Worm (Caenorhabditis elegans) whole organism, L1 larva: ENCODE results near the gene C36C5.15.

ENCODE experiments used
- C04F5.9 ChIP-seq: sonication (generic microtip); optimal IDR thresholded peaks from 2 replicates; lab custom pipeline; 2016; ENCODE audit warnings: missing genetic modification characterization, missing compliant biosample characterization
- C16A3.4 ChIP-seq: fragments of 150-350 bp; optimal IDR thresholded peaks from 2 replicates; lab custom pipeline; 2014; ENCODE audit warnings: missing biosample characterization, missing genetic modification characterization
- F16B12.6 ChIP-seq: fragments of 150-350 bp; optimal IDR thresholded peaks from 2 replicates; lab custom pipeline; 2014; ENCODE audit warnings: missing biosample characterization, missing genetic modification characterization
- ama-1 ChIP-seq: fragments of 150-350 bp; optimal IDR thresholded peaks from 2 replicates; lab custom pipeline; 2014
- blmp-1 ChIP-seq: fragments of 150-350 bp; optimal IDR thresholded peaks from 2 replicates; lab custom pipeline; 2014; ENCODE audit warnings: missing biosample characterization, missing genetic modification characterization
- ceh-63 ChIP-seq: fragments of 200-800 bp; sonication (Bioruptor generic); optimal IDR thresholded peaks from 2 replicates; lab custom pipeline; 2018; ENCODE audit warnings: mild to moderate bottlenecking, missing genetic modification characterization, missing compliant biosample characterization
- ceh-82 ChIP-seq, 3 experiments: fragments of 150-350 bp in 1 of 3; sonication (generic microtip) in 2 of 3; optimal IDR thresholded peaks; 2 replicates each; lab custom pipeline; 2014 to 2017; ENCODE audit warnings: missing biosample characterization in 3 of 3, missing genetic modification characterization in 3 of 3
- ceh-88 ChIP-seq: fragments of 200-800 bp; sonication (Bioruptor generic); IDR thresholded peaks from 2 replicates; pipeline ENCODE4 v1.3.6; 2022; ENCODE audit warnings: missing genetic modification characterization, missing compliant biosample characterization
- ceh-90 ChIP-seq: sonication (generic microtip); optimal IDR thresholded peaks from 2 replicates; lab custom pipeline; 2016; ENCODE audit warnings: missing genetic modification characterization, missing compliant biosample characterization
- ces-1 ChIP-seq: fragments of 150-350 bp; optimal IDR thresholded peaks from 2 replicates; lab custom pipeline; 2014; ENCODE audit warnings: missing biosample characterization, missing genetic modification reagents, missing genetic modification characterization
- dpl-1 ChIP-seq, 3 experiments: fragments of 150-350 bp in 2 of 3; sonication (generic microtip) in 1 of 3; optimal IDR thresholded peaks; 2 replicates each; lab custom pipeline; 2014 to 2017; ENCODE audit warnings: missing biosample characterization in 3 of 3, missing genetic modification characterization in 3 of 3, missing genetic modification reagents in 3 of 3
- efl-1 ChIP-seq, 4 experiments: fragments of 150-350 bp; optimal IDR thresholded peaks in 3 of 4; peaks in 1 of 4; 1 replicate in 1 of 4; 2 replicates in 3 of 4; lab custom pipeline; 2014; ENCODE audit warnings: missing biosample characterization in 2 of 4, missing genetic modification characterization in 2 of 4, missing genetic modification reagents in 2 of 4
- ets-5 ChIP-seq: fragments of 200-800 bp; sonication (Bioruptor generic); IDR thresholded peaks from 2 replicates; pipeline ENCODE4 v1.3.6; 2022; ENCODE audit warnings: missing genetic modification characterization, missing compliant biosample characterization
- fkh-10 ChIP-seq: sonication (generic microtip); optimal IDR thresholded peaks from 2 replicates; lab custom pipeline; 2017; ENCODE audit warnings: missing biosample characterization, missing genetic modification reagents, missing genetic modification characterization
- fos-1 ChIP-seq: fragments of 150-350 bp; optimal IDR thresholded peaks from 2 replicates; lab custom pipeline; 2014; ENCODE audit warnings: missing biosample characterization, missing genetic modification characterization
- hlh-17 ChIP-seq: fragments of 200-800 bp; sonication (Bioruptor generic); optimal IDR thresholded peaks from 2 replicates; lab custom pipeline; 2018; ENCODE audit warnings: missing genetic modification characterization, mild to moderate bottlenecking, missing compliant biosample characterization, moderate library complexity, borderline replicate concordance
- hlh-4 ChIP-seq: sonication (generic microtip); optimal IDR thresholded peaks from 2 replicates; lab custom pipeline; 2016; ENCODE audit warnings: mild to moderate bottlenecking, missing genetic modification characterization, missing compliant biosample characterization
- hpl-2 ChIP-seq: fragments of 150-350 bp; optimal IDR thresholded peaks from 2 replicates; lab custom pipeline; 2014; ENCODE audit warnings: missing biosample characterization, missing genetic modification reagents, missing genetic modification characterization
- irx-1 ChIP-seq: sonication (generic microtip); optimal IDR thresholded peaks from 2 replicates; lab custom pipeline; 2016; ENCODE audit warnings: missing genetic modification characterization, missing compliant biosample characterization
- jun-1 ChIP-seq: fragments of 150-350 bp; optimal IDR thresholded peaks from 2 replicates; lab custom pipeline; 2014; ENCODE audit warnings: missing biosample characterization, missing genetic modification reagents, missing genetic modification characterization
- lir-3 ChIP-seq: sonication (generic microtip); optimal IDR thresholded peaks from 2 replicates; lab custom pipeline; 2016; ENCODE audit warnings: mild to moderate bottlenecking, missing genetic modification characterization, moderate library complexity, missing compliant biosample characterization; ENCODE audit not compliant: poor library complexity
- mdl-1 ChIP-seq, 2 experiments: fragments of 150-350 bp; optimal IDR thresholded peaks; 2 replicates each; lab custom pipeline; 2014 to 2017; ENCODE audit warnings: missing biosample characterization in 2 of 2, missing genetic modification characterization in 2 of 2, inconsistent platforms in 1 of 2
- mef-2 ChIP-seq: fragments of 150-350 bp; optimal IDR thresholded peaks from 2 replicates; lab custom pipeline; 2014; ENCODE audit warnings: missing biosample characterization, missing genetic modification characterization
- nhr-11 ChIP-seq: fragments of 150-350 bp; optimal IDR thresholded peaks from 2 replicates; lab custom pipeline; 2014; ENCODE audit warnings: missing biosample characterization, missing genetic modification characterization
- nhr-12 ChIP-seq: sonication (generic microtip); optimal IDR thresholded peaks from 2 replicates; lab custom pipeline; 2017; ENCODE audit warnings: missing biosample characterization, missing genetic modification characterization
- nhr-28 ChIP-seq: fragments of 150-350 bp; optimal IDR thresholded peaks from 2 replicates; lab custom pipeline; 2014; ENCODE audit warnings: missing biosample characterization, missing genetic modification characterization
- nhr-47 ChIP-seq: sonication (generic microtip); optimal IDR thresholded peaks from 2 replicates; lab custom pipeline; 2016; ENCODE audit warnings: mild to moderate bottlenecking, missing genetic modification characterization, moderate library complexity, missing compliant biosample characterization
- nhr-76 ChIP-seq: sonication (generic microtip); optimal IDR thresholded peaks from 2 replicates; lab custom pipeline; 2017; ENCODE audit warnings: missing biosample characterization, missing genetic modification characterization
- nhr-90 ChIP-seq: sonication (generic microtip); optimal IDR thresholded peaks from 2 replicates; lab custom pipeline; 2016; ENCODE audit warnings: mild to moderate bottlenecking, missing genetic modification characterization, missing compliant biosample characterization; ENCODE audit not compliant: poor library complexity
- pax-3 ChIP-seq: fragments of 200-800 bp; sonication (Bioruptor generic); optimal IDR thresholded peaks from 2 replicates; lab custom pipeline; 2018; ENCODE audit warnings: mild to moderate bottlenecking, missing genetic modification characterization, moderate library complexity, missing compliant biosample characterization
- rnt-1 ChIP-seq: sonication (generic microtip); optimal IDR thresholded peaks from 2 replicates; lab custom pipeline; 2016; ENCODE audit warnings: mild to moderate bottlenecking, missing genetic modification characterization, moderate library complexity, missing compliant biosample characterization
- snu-23 ChIP-seq: sonication (generic microtip); optimal IDR thresholded peaks from 2 replicates; lab custom pipeline; 2016; ENCODE audit warnings: missing genetic modification characterization, missing compliant biosample characterization
- swsn-7 ChIP-seq: sonication (generic microtip); optimal IDR thresholded peaks from 2 replicates; lab custom pipeline; 2016; ENCODE audit warnings: missing genetic modification characterization, missing compliant biosample characterization
- unc-130 ChIP-seq: fragments of 150-350 bp; optimal IDR thresholded peaks from 2 replicates; lab custom pipeline; 2017; ENCODE audit warnings: missing biosample characterization, missing genetic modification characterization, inconsistent platforms
- unc-30 ChIP-seq: sonication (generic microtip); optimal IDR thresholded peaks from 2 replicates; lab custom pipeline; 2017; ENCODE audit warnings: missing biosample characterization, missing genetic modification characterization
- unc-86 ChIP-seq: sonication (generic microtip); optimal IDR thresholded peaks from 2 replicates; lab custom pipeline; 2016; ENCODE audit warnings: missing genetic modification characterization, missing compliant biosample characterization
- unc-98 ChIP-seq: fragments of 200-800 bp; sonication (Bioruptor generic); IDR thresholded peaks from 2 replicates; pipeline ENCODE4 v1.3.6; 2022; ENCODE audit warnings: missing genetic modification characterization, missing compliant biosample characterization
- xbp-1 ChIP-seq: sonication (generic microtip); optimal IDR thresholded peaks from 2 replicates; lab custom pipeline; 2016; ENCODE audit warnings: missing genetic modification characterization, missing compliant biosample characterization

The C36C5.15 gene

DNA sequence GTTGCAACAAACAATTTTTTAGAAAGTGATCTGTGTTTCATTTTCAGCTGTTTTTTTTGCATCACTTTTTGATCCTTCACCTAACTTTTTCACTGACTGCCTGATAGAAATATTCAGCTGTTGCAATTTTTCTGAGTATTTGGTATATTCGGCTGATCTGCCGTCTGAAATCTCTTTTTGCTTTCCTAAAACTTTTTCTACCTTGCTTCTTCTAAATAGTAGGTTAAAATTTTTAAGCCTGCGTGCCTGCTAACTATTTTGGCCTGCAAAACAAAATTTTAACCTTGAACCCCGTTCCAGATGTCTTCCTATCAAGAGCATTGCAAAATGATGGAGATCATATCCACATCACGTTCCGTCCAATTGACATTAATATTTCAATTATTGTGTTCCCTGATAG, 7.6 kb upstream of the C36C5.15 start, which contains the start of gene srab-8:
srab-8 (plus strand) TSS at position 301 of the 400 bp plus-strand sequence.
- TF ChIP-seq fkh-10 (GFP tag; lab: Kevin White, UChicago) (no peak), hlh-4 (tag; lab: Kevin White, UChicago) (peak; percentile 90), mef-2 (no peak), efl-1 (optimal IDR thresholded peaks at IDR 0.05; lab: Kevin White, UChicago) (no peak), efl-1 (GFP tag; optimal IDR thresholded peaks at IDR 0.05 in 1 of 2; lab: Kevin White, UChicago) (no peak), ets-5 (GFP tag; lab: Robert Waterston, UW) (no peak), nhr-76 (tag; lab: Kevin White, UChicago) (no peak), C16A3.4 (tag; lab: Kevin White, UChicago) (no peak)

ce11 chrV:3171625-3172024, 3.1 kb upstream of the C36C5.15 start:
- TF ChIP-seq rnt-1 (tag; lab: Kevin White, UChicago) (no peak), hpl-2 (GFP tag; lab: Kevin White, UChicago) (no peak), mef-2 (no peak), unc-30 (tag; lab: Kevin White, UChicago) (no peak), fkh-10 (GFP tag; lab: Kevin White, UChicago) (no peak), jun-1 (no peak), nhr-28 (tag; lab: Kevin White, UChicago) (no peak), xbp-1 (no peak), nhr-11 (tag; lab: Kevin White, UChicago) (no peak), F16B12.6 (tag; lab: Kevin White, UChicago) (no peak), snu-23 (GFP tag; lab: Kevin White, UChicago) (no peak)

- no peak for TF ChIP-seq fos-1 (tag; lab: Kevin White, UChicago)
- no peak for TF ChIP-seq unc-130
- no peak for TF ChIP-seq rnt-1 (tag; lab: Kevin White, UChicago)
- no peak for TF ChIP-seq mdl-1 (tag; optimal IDR thresholded peaks at IDR 0.05; lab: Kevin White, UChicago)
- no peak for TF ChIP-seq ceh-90 (tag; lab: Kevin White, UChicago)
- no peak for TF ChIP-seq unc-98 (GFP tag; lab: Robert Waterston, UW)
- no peak for TF ChIP-seq nhr-47 (tag; lab: Kevin White, UChicago)
- no peak for TF ChIP-seq C16A3.4 (tag; lab: Kevin White, UChicago)
- TF ChIP-seq irx-1 (tag; lab: Kevin White, UChicago), result no peak
- TF ChIP-seq ceh-82 (tag; optimal IDR thresholded peaks at IDR 0.05; lab: Kevin White, UChicago), result no peak
- no peak for TF ChIP-seq ceh-88
These were observed 1.3 kb upstream of the C36C5.15 start, which contains the start of gene srbc-6 for ce11 chrV:3169838-3170237. TSS of gene srbc-6 (plus strand) at chrV:3170138.

DNA sequence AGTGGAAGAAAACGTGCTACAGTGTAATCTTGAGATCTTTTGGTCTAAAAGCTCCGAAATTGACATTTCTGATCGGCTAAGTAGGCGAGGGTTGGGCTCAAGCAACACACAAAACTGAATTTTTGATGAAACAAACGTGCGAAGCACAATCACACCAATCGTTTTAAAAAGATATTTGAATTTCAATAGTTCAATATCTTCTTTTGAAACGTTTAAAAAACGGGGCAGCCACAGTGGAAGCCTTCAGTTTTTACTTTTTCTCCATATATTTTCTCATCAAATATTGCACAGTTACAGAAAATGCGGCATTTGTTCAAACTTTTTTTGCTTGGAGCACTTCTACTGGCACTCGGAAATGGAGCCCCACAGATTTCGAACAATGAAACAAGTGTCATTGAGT, 2.3 kb downstream of the C36C5.15 start, which contains the start of gene C36C5.4:
C36C5.4 (plus strand) TSS at position 301 of the 400 bp plus-strand sequence.
- no peak for TF ChIP-seq nhr-12 (tag; lab: Kevin White, UChicago)
- TF ChIP-seq unc-86 (tag; lab: Kevin White, UChicago), result no peak
- no peak for TF ChIP-seq ceh-63 (GFP tag; lab: Kevin White, UChicago)
- no peak for TF ChIP-seq lir-3 (tag; lab: Kevin White, UChicago)
- TF ChIP-seq swsn-7, result no peak
- no peak for TF ChIP-seq blmp-1 (tag; lab: Kevin White, UChicago)
- TF ChIP-seq ama-1 (lab: Kevin White, UChicago), result no peak
- TF ChIP-seq unc-98 (GFP tag; lab: Robert Waterston, UW), result no peak
- no peak for TF ChIP-seq nhr-90 (tag; lab: Kevin White, UChicago)
- TF ChIP-seq pax-3, result no peak
- TF ChIP-seq hlh-17 (GFP tag; lab: Kevin White, UChicago), result no peak
- no peak for TF ChIP-seq fos-1 (tag; lab: Kevin White, UChicago)
- no peak for TF ChIP-seq dpl-1 (GFP tag; optimal IDR thresholded peaks at IDR 0.05; lab: Kevin White, UChicago)
- TF ChIP-seq ces-1 (GFP tag; lab: Kevin White, UChicago), result no peak
- TF ChIP-seq xbp-1, result no peak
- TF ChIP-seq hpl-2 (GFP tag; lab: Kevin White, UChicago), result no peak
- no peak for TF ChIP-seq ceh-90 (tag; lab: Kevin White, UChicago)
- TF ChIP-seq F16B12.6 (tag; lab: Kevin White, UChicago), result no peak
- no peak for TF ChIP-seq C04F5.9 (tag; lab: Kevin White, UChicago)
- TF ChIP-seq nhr-76 (tag; lab: Kevin White, UChicago), result no peak
